Fruit fly (Drosophila melanogaster): Measurements from ENCODE around the gene Rabex-5.
A peak's percentile ranks its signal among the peaks of the same experiment; 100 is the strongest.

Gene Rabex-5

DNA sequence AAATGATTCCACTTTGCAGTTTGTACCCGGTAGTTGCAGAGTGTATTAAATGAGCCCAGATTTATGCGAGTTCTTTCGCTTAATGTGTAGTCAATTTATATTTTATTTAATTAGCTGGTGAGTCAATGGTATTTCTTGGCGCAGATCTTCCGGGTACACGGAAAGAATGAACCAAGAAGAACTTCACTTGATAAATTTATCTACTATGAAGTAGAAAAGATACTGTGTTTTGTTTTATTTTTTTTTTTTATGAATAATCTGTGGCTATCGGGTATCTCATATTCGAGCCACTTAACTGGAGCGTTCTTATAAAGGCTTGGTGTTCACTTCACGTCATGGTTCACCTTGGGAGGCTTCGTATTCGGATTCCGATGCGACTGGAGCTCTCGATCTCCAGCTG lies 30.7 kb upstream of the Rabex-5 start:
- TF ChIP-seq CG5204 (GFP tag; optimal IDR thresholded peaks at IDR 0.05) = no peak
- TF ChIP-seq CG7101 (tag; optimal IDR thresholded peaks at IDR 0.05) = no peak
- no peak for TF ChIP-seq toe (GFP tag; optimal IDR thresholded peaks at IDR 0.05)
- TF ChIP-seq bab1 (GFP tag; optimal IDR thresholded peaks at IDR 0.05) = no peak
- no peak for TF ChIP-seq Crg-1 (GFP tag; optimal IDR thresholded peaks at IDR 0.05)
- TF ChIP-seq kay (GFP tag; ENCODE audit: borderline replicate concordance) = no peak
- TF ChIP-seq pad (GFP tag; optimal IDR thresholded peaks at IDR 0.05) = no peak

DNA sequence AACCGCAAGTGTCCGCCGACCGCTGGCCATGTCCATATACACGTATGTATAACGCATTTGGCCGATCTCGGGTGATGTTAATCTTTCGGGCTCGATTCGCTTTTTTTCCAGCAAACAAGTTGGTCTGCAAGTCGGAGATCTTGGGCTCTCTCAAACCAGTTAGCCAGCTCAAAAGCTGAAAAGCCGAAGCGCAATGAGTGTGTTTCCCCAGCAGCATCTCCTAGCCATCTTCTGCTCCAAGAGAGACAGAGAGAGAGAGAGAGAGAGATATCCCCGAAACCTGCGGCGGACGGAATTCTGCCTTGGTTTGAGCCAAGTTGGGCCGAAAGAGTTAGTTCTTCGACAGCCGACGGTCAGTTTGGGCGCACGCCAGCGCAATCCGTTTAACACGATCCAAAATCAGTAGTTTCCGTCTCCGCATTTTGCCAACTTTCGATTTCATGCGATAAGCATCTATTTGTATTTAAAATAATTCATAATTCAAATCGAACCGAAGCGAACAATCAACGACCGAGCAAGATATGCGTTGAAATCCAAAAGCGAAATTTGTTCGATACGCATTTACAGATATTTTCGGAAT lies 30.2 kb upstream of the Rabex-5 start:
- TF ChIP-seq kay (GFP tag; ENCODE audit: borderline replicate concordance) (peak; percentile 34), toe (GFP tag; optimal IDR thresholded peaks at IDR 0.05) (no peak), pad (GFP tag; optimal IDR thresholded peaks at IDR 0.05) (no peak), CG1620 (GFP tag; optimal IDR thresholded peaks at IDR 0.05) (no peak), CG5204 (GFP tag; optimal IDR thresholded peaks at IDR 0.05) (no peak), CG14711 (tag; optimal IDR thresholded peaks at IDR 0.05) (no peak), ovo (GFP tag; optimal IDR thresholded peaks at IDR 0.05) (no peak), CG7045 (GFP tag; optimal IDR thresholded peaks at IDR 0.05) (no peak), Hr96 (GFP tag; optimal IDR thresholded peaks at IDR 0.05) (no peak)

DNA sequence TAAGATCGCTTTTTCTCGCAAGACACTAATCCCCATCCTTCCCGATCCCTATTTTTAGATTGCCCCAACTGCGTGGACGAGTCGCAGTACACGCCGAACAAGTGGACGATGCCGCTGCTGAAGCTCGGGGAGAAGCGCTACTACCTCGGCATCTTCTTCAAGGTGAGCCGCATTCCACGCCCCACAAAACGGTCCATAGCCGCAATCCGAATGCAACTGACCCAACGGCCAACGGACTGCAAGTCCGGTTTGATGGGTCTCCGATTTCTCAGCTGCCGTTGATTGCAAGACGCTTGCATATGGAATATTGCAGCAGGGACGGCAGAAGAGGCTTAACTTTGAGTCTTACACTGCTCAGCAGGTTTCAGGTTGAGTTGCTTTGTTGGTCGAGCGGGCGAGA lies 26.7 kb upstream of the Rabex-5 start:
- TF ChIP-seq CG7101 (tag; optimal IDR thresholded peaks at IDR 0.05) = no peak
- no peak for TF ChIP-seq bab1 (GFP tag; optimal IDR thresholded peaks at IDR 0.05)
- no peak for TF ChIP-seq tj (GFP tag; optimal IDR thresholded peaks at IDR 0.05)
- no peak for TF ChIP-seq CG33017 (tag; optimal IDR thresholded peaks at IDR 0.05)
- TF ChIP-seq cic (GFP tag; optimal IDR thresholded peaks at IDR 0.05) = no peak
- TF ChIP-seq CG14711 (tag; optimal IDR thresholded peaks at IDR 0.05) = no peak
- TF ChIP-seq toe (GFP tag; optimal IDR thresholded peaks at IDR 0.05) = no peak
- TF ChIP-seq Mnt (GFP tag; optimal IDR thresholded peaks at IDR 0.05) = no peak
- no peak for TF ChIP-seq CG1620 (GFP tag; optimal IDR thresholded peaks at IDR 0.05)
- TF ChIP-seq pad (GFP tag; optimal IDR thresholded peaks at IDR 0.05) = no peak
- TF ChIP-seq CG12768 (GFP tag; optimal IDR thresholded peaks at IDR 0.05) = no peak
- TF ChIP-seq Crg-1 (GFP tag; optimal IDR thresholded peaks at IDR 0.05) = no peak
- TF ChIP-seq kay (GFP tag; ENCODE audit: borderline replicate concordance) = no peak
- TF ChIP-seq CG11617 (GFP tag; optimal IDR thresholded peaks at IDR 0.05) = no peak
- no peak for TF ChIP-seq Hr96 (GFP tag; optimal IDR thresholded peaks at IDR 0.05)
- TF ChIP-seq ovo (GFP tag; optimal IDR thresholded peaks at IDR 0.05) = no peak
- TF ChIP-seq Clk (GFP tag; optimal IDR thresholded peaks at IDR 0.05) = no peak
- no peak for TF ChIP-seq cnc (optimal IDR thresholded peaks at IDR 0.05)

DNA sequence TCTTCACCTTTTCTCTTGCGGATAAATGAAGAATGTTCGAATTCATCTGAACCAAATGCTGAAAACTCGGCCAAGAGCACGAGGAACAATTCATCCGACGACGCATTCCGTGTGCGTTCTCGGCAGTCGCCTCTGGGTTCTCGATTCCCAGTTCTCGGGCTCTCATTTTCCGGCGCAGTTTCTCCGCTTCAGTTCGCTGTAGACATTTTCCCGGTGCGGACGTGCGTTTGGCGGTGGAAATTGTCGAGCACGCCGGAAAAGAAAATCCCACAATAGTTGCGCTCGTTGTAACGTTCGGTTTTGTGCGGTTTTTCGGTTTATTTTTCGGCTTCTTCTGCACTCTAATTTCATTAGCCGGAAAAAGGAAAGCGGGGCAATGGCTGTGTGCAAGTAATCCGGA lies 19.9 kb upstream of the Rabex-5 start, which contains the start of gene CG32333:
Gene CG32333 (plus strand): TSS at position 190 of the 400 bp plus-strand sequence.
- TF ChIP-seq Mnt (GFP tag; optimal IDR thresholded peaks at IDR 0.05) (no peak), Crg-1 (GFP tag; optimal IDR thresholded peaks at IDR 0.05) (no peak), kay (GFP tag; ENCODE audit: borderline replicate concordance) (no peak), CG7045 (GFP tag; optimal IDR thresholded peaks at IDR 0.05) (no peak), CG5204 (GFP tag; optimal IDR thresholded peaks at IDR 0.05) (no peak), cnc (optimal IDR thresholded peaks at IDR 0.05) (no peak), CG1620 (GFP tag; optimal IDR thresholded peaks at IDR 0.05) (no peak), bab1 (GFP tag; optimal IDR thresholded peaks at IDR 0.05) (no peak), Hr96 (GFP tag; optimal IDR thresholded peaks at IDR 0.05) (no peak), CG14711 (tag; optimal IDR thresholded peaks at IDR 0.05) (no peak), cic (GFP tag; optimal IDR thresholded peaks at IDR 0.05) (no peak), ovo (GFP tag; optimal IDR thresholded peaks at IDR 0.05) (no peak), CG7101 (tag; optimal IDR thresholded peaks at IDR 0.05) (no peak), toe (GFP tag; optimal IDR thresholded peaks at IDR 0.05) (no peak), CG33017 (tag; optimal IDR thresholded peaks at IDR 0.05) (no peak), CG11617 (GFP tag; optimal IDR thresholded peaks at IDR 0.05) (no peak), pad (GFP tag; optimal IDR thresholded peaks at IDR 0.05) (no peak), CG12768 (GFP tag; optimal IDR thresholded peaks at IDR 0.05) (no peak), tj (GFP tag; optimal IDR thresholded peaks at IDR 0.05) (no peak), Clk (GFP tag; optimal IDR thresholded peaks at IDR 0.05) (no peak)

DNA sequence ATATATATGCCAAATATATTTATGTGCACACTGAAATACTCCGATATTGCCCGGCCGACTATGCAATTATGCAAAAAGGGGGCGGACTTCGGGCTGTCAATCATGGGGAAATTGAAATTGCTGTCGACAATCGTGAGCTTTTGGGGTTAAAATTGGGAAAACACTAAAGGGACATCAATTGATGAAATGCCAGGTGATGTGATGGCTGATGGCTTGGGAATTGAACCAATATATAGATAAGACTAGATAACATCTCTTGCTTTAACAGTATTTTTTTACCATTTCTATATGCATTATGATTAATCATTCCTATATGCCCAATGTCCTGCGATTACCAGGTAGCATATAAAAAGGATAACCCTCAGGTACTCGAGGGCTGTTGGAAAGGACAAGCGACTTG lies 17.8 kb upstream of the Rabex-5 start:
- TF ChIP-seq CG5204 (GFP tag; optimal IDR thresholded peaks at IDR 0.05) (no peak), CG7101 (tag; optimal IDR thresholded peaks at IDR 0.05) (no peak), CG33017 (tag; optimal IDR thresholded peaks at IDR 0.05) (no peak), cnc (optimal IDR thresholded peaks at IDR 0.05) (no peak), CG14711 (tag; optimal IDR thresholded peaks at IDR 0.05) (no peak), pad (GFP tag; optimal IDR thresholded peaks at IDR 0.05) (no peak)

DNA sequence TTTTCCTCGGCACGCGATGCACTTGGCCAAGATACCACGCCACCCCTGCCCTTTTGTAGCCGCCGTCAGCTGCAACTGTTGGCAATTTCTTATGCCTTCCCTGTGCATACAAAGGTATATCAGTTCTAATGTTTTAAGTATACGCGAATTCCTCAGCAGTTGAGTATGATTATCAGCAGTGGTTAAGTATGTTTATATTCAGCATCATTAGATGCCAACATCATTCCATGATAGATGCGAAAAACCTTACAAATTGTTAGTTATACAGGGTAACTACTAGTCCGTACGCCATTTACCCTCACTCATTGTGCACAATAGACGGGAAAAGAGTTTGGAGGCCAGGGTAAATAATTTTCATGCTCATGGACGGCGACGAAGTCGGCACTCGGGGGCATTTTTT lies 16.0 kb upstream of the Rabex-5 start:
- no peak for TF ChIP-seq CG11617 (GFP tag; optimal IDR thresholded peaks at IDR 0.05)
- no peak for TF ChIP-seq toe (GFP tag; optimal IDR thresholded peaks at IDR 0.05)
- no peak for TF ChIP-seq Hr96 (GFP tag; optimal IDR thresholded peaks at IDR 0.05)
- no peak for TF ChIP-seq bab1 (GFP tag; optimal IDR thresholded peaks at IDR 0.05)
- TF ChIP-seq kay (GFP tag; ENCODE audit: borderline replicate concordance) = no peak
- no peak for TF ChIP-seq CG33017 (tag; optimal IDR thresholded peaks at IDR 0.05)
- no peak for TF ChIP-seq tj (GFP tag; optimal IDR thresholded peaks at IDR 0.05)
- no peak for TF ChIP-seq CG7101 (tag; optimal IDR thresholded peaks at IDR 0.05)
- TF ChIP-seq CG1620 (GFP tag; optimal IDR thresholded peaks at IDR 0.05) = no peak
- TF ChIP-seq cic (GFP tag; optimal IDR thresholded peaks at IDR 0.05) = no peak
- no peak for TF ChIP-seq Mnt (GFP tag; optimal IDR thresholded peaks at IDR 0.05)
- no peak for TF ChIP-seq CG14711 (tag; optimal IDR thresholded peaks at IDR 0.05)
- TF ChIP-seq CG5204 (GFP tag; optimal IDR thresholded peaks at IDR 0.05) = no peak
- no peak for TF ChIP-seq Clk (GFP tag; optimal IDR thresholded peaks at IDR 0.05)
- no peak for TF ChIP-seq CG7045 (GFP tag; optimal IDR thresholded peaks at IDR 0.05)
- TF ChIP-seq ovo (GFP tag; optimal IDR thresholded peaks at IDR 0.05) = no peak
- no peak for TF ChIP-seq pad (GFP tag; optimal IDR thresholded peaks at IDR 0.05)

All from whole organism, adult.